Worm (Caenorhabditis elegans) whole organism, L1 larva: Measurements from ENCODE around the gene jud-4.
A peak's percentile ranks its signal among the peaks of the same experiment; 100 is the strongest.

Experiments used
- C04F5.9 ChIP-seq: sonication (generic microtip); optimal IDR thresholded peaks from 2 replicates; lab custom pipeline; 2016; ENCODE audit warnings: missing genetic modification characterization, missing compliant biosample characterization
- C16A3.4 ChIP-seq: fragments of 150-350 bp; optimal IDR thresholded peaks from 2 replicates; lab custom pipeline; 2014; ENCODE audit warnings: missing biosample characterization, missing genetic modification characterization
- C34B4.2 ChIP-seq: sonication (generic microtip); optimal IDR thresholded peaks from 2 replicates; lab custom pipeline; 2017; ENCODE audit warnings: mild to moderate bottlenecking, missing genetic modification characterization, missing compliant biosample characterization
- F16B12.6 ChIP-seq: fragments of 150-350 bp; optimal IDR thresholded peaks from 2 replicates; lab custom pipeline; 2014; ENCODE audit warnings: missing biosample characterization, missing genetic modification characterization
- Y116A8C.19 ChIP-seq: sonication (generic microtip); optimal IDR thresholded peaks from 2 replicates; lab custom pipeline; 2016; ENCODE audit warnings: missing compliant biosample characterization, missing genetic modification characterization, borderline replicate concordance
- blmp-1 ChIP-seq: fragments of 150-350 bp; optimal IDR thresholded peaks from 2 replicates; lab custom pipeline; 2014; ENCODE audit warnings: missing biosample characterization, missing genetic modification characterization
- ceh-82 ChIP-seq, 3 experiments: fragments of 150-350 bp in 1 of 3; sonication (generic microtip) in 2 of 3; optimal IDR thresholded peaks; 2 replicates each; lab custom pipeline; 2014 to 2017; ENCODE audit warnings: missing biosample characterization in 3 of 3, missing genetic modification characterization in 3 of 3
- ces-1 ChIP-seq: fragments of 150-350 bp; optimal IDR thresholded peaks from 2 replicates; lab custom pipeline; 2014; ENCODE audit warnings: missing biosample characterization, missing genetic modification reagents, missing genetic modification characterization
- dpl-1 ChIP-seq, 3 experiments: fragments of 150-350 bp in 2 of 3; sonication (generic microtip) in 1 of 3; optimal IDR thresholded peaks; 2 replicates each; lab custom pipeline; 2014 to 2017; ENCODE audit warnings: missing biosample characterization in 3 of 3, missing genetic modification characterization in 3 of 3, missing genetic modification reagents in 3 of 3
- dsc-1 ChIP-seq: sonication (generic microtip); optimal IDR thresholded peaks from 2 replicates; lab custom pipeline; 2016; ENCODE audit warnings: mild to moderate bottlenecking, missing genetic modification characterization, missing compliant biosample characterization
- efl-3 ChIP-seq: fragments of 200-800 bp; sonication (Bioruptor generic); optimal IDR thresholded peaks from 2 replicates; lab custom pipeline; 2018; ENCODE audit warnings: mild to moderate bottlenecking, missing genetic modification characterization, missing compliant biosample characterization
- egl-27 ChIP-seq, 2 experiments: fragments of 150-350 bp in 1 of 2; sonication (generic microtip); optimal IDR thresholded peaks; 3 replicates each; lab custom pipeline; 2017 to 2018; ENCODE audit warnings: missing biosample characterization in 2 of 2, missing genetic modification characterization in 2 of 2, missing genetic modification reagents in 2 of 2
- elt-2 ChIP-seq: sonication (generic microtip); optimal IDR thresholded peaks from 2 replicates; lab custom pipeline; 2016; ENCODE audit warnings: missing genetic modification characterization, mild to moderate bottlenecking, inconsistent platforms, missing compliant biosample characterization, missing genetic modification reagents
- elt-3 ChIP-seq, 6 experiments: fragments of 150-350 bp in 1 of 6; sonication (generic microtip); optimal IDR thresholded peaks; 2 replicates each; lab custom pipeline; 2017 to 2018; ENCODE audit warnings: missing biosample characterization in 6 of 6, missing genetic modification characterization in 6 of 6, inconsistent platforms in 1 of 6
- ets-5 ChIP-seq: fragments of 200-800 bp; sonication (Bioruptor generic); IDR thresholded peaks from 2 replicates; pipeline ENCODE4 v1.3.6; 2022; ENCODE audit warnings: missing genetic modification characterization, missing compliant biosample characterization
- fkh-10 ChIP-seq: sonication (generic microtip); optimal IDR thresholded peaks from 2 replicates; lab custom pipeline; 2017; ENCODE audit warnings: missing biosample characterization, missing genetic modification reagents, missing genetic modification characterization
- fkh-4 ChIP-seq: sonication (generic microtip); optimal IDR thresholded peaks from 2 replicates; lab custom pipeline; 2016; ENCODE audit warnings: missing compliant biosample characterization, missing genetic modification characterization, borderline replicate concordance
- fkh-8 ChIP-seq: sonication (generic microtip); optimal IDR thresholded peaks from 2 replicates; lab custom pipeline; 2016; ENCODE audit warnings: mild to moderate bottlenecking, missing genetic modification characterization, missing compliant biosample characterization
- fos-1 ChIP-seq: fragments of 150-350 bp; optimal IDR thresholded peaks from 2 replicates; lab custom pipeline; 2014; ENCODE audit warnings: missing biosample characterization, missing genetic modification characterization
- hlh-4 ChIP-seq: sonication (generic microtip); optimal IDR thresholded peaks from 2 replicates; lab custom pipeline; 2016; ENCODE audit warnings: mild to moderate bottlenecking, missing genetic modification characterization, missing compliant biosample characterization
- hpl-2 ChIP-seq: fragments of 150-350 bp; optimal IDR thresholded peaks from 2 replicates; lab custom pipeline; 2014; ENCODE audit warnings: missing biosample characterization, missing genetic modification reagents, missing genetic modification characterization
- irx-1 ChIP-seq: sonication (generic microtip); optimal IDR thresholded peaks from 2 replicates; lab custom pipeline; 2016; ENCODE audit warnings: missing genetic modification characterization, missing compliant biosample characterization
- isw-1 ChIP-seq: fragments of 200-800 bp; sonication (Bioruptor generic); IDR thresholded peaks from 2 replicates; pipeline ENCODE4 v1.3.6; 2022; ENCODE audit warnings: missing genetic modification characterization, missing compliant biosample characterization
- lin-13 ChIP-seq: fragments of 150-350 bp; optimal IDR thresholded peaks from 2 replicates; lab custom pipeline; 2014; ENCODE audit warnings: missing biosample characterization, missing genetic modification reagents, missing genetic modification characterization
- lin-15B ChIP-seq: fragments of 150-350 bp; sonication (generic microtip); optimal IDR thresholded peaks from 3 replicates; lab custom pipeline; 2014; ENCODE audit warnings: missing biosample characterization, missing genetic modification characterization
- lin-35 ChIP-seq, 2 experiments: fragments of 150-350 bp; optimal IDR thresholded peaks; 2 replicates each; lab custom pipeline; 2014; ENCODE audit warnings: missing biosample characterization in 2 of 2, missing genetic modification characterization in 2 of 2, missing genetic modification reagents in 2 of 2
- lin-39 ChIP-seq: fragments of 150-350 bp; optimal IDR thresholded peaks from 2 replicates; lab custom pipeline; 2014; ENCODE audit warnings: missing biosample characterization, missing genetic modification reagents, missing genetic modification characterization
- lir-3 ChIP-seq: sonication (generic microtip); optimal IDR thresholded peaks from 2 replicates; lab custom pipeline; 2016; ENCODE audit warnings: mild to moderate bottlenecking, missing genetic modification characterization, moderate library complexity, missing compliant biosample characterization; ENCODE audit not compliant: poor library complexity
- lsy-2 ChIP-seq, 2 experiments: fragments of 150-350 bp; optimal IDR thresholded peaks; 2 replicates each; lab custom pipeline; 2014; ENCODE audit warnings: missing biosample characterization in 2 of 2, missing genetic modification characterization in 2 of 2
- mef-2 ChIP-seq: fragments of 150-350 bp; optimal IDR thresholded peaks from 2 replicates; lab custom pipeline; 2014; ENCODE audit warnings: missing biosample characterization, missing genetic modification characterization
- mep-1 ChIP-seq: fragments of 150-350 bp; optimal IDR thresholded peaks from 2 replicates; lab custom pipeline; 2014; ENCODE audit warnings: missing biosample characterization, missing genetic modification characterization
- nhr-11 ChIP-seq: fragments of 150-350 bp; optimal IDR thresholded peaks from 2 replicates; lab custom pipeline; 2014; ENCODE audit warnings: missing biosample characterization, missing genetic modification characterization
- nhr-20 ChIP-seq: sonication (generic microtip); optimal IDR thresholded peaks from 2 replicates; lab custom pipeline; 2016; ENCODE audit warnings: mild to moderate bottlenecking, missing genetic modification characterization, missing compliant biosample characterization
- nhr-237 ChIP-seq: fragments of 150-350 bp; optimal IDR thresholded peaks from 2 replicates; lab custom pipeline; 2014; ENCODE audit warnings: missing biosample characterization, missing genetic modification characterization
- nhr-28 ChIP-seq: fragments of 150-350 bp; optimal IDR thresholded peaks from 2 replicates; lab custom pipeline; 2014; ENCODE audit warnings: missing biosample characterization, missing genetic modification characterization
- nhr-71 ChIP-seq: sonication (generic microtip); optimal IDR thresholded peaks from 2 replicates; lab custom pipeline; 2016; ENCODE audit warnings: mild to moderate bottlenecking, missing genetic modification characterization, moderate library complexity, missing compliant biosample characterization
- nhr-76 ChIP-seq: sonication (generic microtip); optimal IDR thresholded peaks from 2 replicates; lab custom pipeline; 2017; ENCODE audit warnings: missing biosample characterization, missing genetic modification characterization
- pag-3 ChIP-seq: sonication (generic microtip); optimal IDR thresholded peaks from 2 replicates; lab custom pipeline; 2017; ENCODE audit warnings: missing genetic modification characterization, mild to moderate bottlenecking, missing compliant biosample characterization, antibody characterized with exemption, borderline replicate concordance; ENCODE audit not compliant: insufficient read depth
- pqm-1 ChIP-seq: sonication (generic microtip); optimal IDR thresholded peaks from 3 replicates; lab custom pipeline; 2017; ENCODE audit warnings: missing biosample characterization, missing genetic modification characterization
- rnt-1 ChIP-seq: sonication (generic microtip); optimal IDR thresholded peaks from 2 replicates; lab custom pipeline; 2016; ENCODE audit warnings: mild to moderate bottlenecking, missing genetic modification characterization, moderate library complexity, missing compliant biosample characterization
- skn-1 ChIP-seq: fragments of 150-350 bp; optimal IDR thresholded peaks from 2 replicates; lab custom pipeline; 2014; ENCODE audit warnings: missing biosample characterization, missing genetic modification characterization
- tbx-2 ChIP-seq: sonication (generic microtip); optimal IDR thresholded peaks from 2 replicates; lab custom pipeline; 2016; ENCODE audit warnings: missing genetic modification characterization, missing compliant biosample characterization
- unc-130 ChIP-seq: fragments of 150-350 bp; optimal IDR thresholded peaks from 2 replicates; lab custom pipeline; 2017; ENCODE audit warnings: missing biosample characterization, missing genetic modification characterization, inconsistent platforms
- unc-30 ChIP-seq: sonication (generic microtip); optimal IDR thresholded peaks from 2 replicates; lab custom pipeline; 2017; ENCODE audit warnings: missing biosample characterization, missing genetic modification characterization
- unc-86 ChIP-seq: sonication (generic microtip); optimal IDR thresholded peaks from 2 replicates; lab custom pipeline; 2016; ENCODE audit warnings: missing genetic modification characterization, missing compliant biosample characterization
- unc-98 ChIP-seq: fragments of 200-800 bp; sonication (Bioruptor generic); IDR thresholded peaks from 2 replicates; pipeline ENCODE4 v1.3.6; 2022; ENCODE audit warnings: missing genetic modification characterization, missing compliant biosample characterization
- vab-15 ChIP-seq: sonication (generic microtip); optimal IDR thresholded peaks from 2 replicates; lab custom pipeline; 2017; ENCODE audit warnings: missing genotype, mild to moderate bottlenecking, missing genetic modification characterization, missing compliant biosample characterization
- zag-1 ChIP-seq: fragments of 150-350 bp; optimal IDR thresholded peaks from 2 replicates; lab custom pipeline; 2014; ENCODE audit warnings: missing biosample characterization, missing genetic modification characterization
- zip-4 ChIP-seq: fragments of 200-800 bp; sonication (Bioruptor generic); optimal IDR thresholded peaks from 2 replicates; lab custom pipeline; 2018; ENCODE audit warnings: mild to moderate bottlenecking, missing genetic modification characterization, moderate library complexity, missing compliant biosample characterization
- ztf-4 ChIP-seq: fragments of 150-350 bp; optimal IDR thresholded peaks from 2 replicates; lab custom pipeline; 2014; ENCODE audit warnings: missing biosample characterization, missing genetic modification characterization

The jud-4 gene

ce11 chrX:15274079-15274478, 9.8 kb upstream of the jud-4 start (continued):
- TF ChIP-seq C34B4.2 (no peak), ets-5 (GFP tag; lab: Robert Waterston, UW) (no peak), unc-98 (GFP tag; lab: Robert Waterston, UW) (no peak), pqm-1 (tag; lab: Kevin White, UChicago) (no peak), mef-2 (no peak), F16B12.6 (tag; lab: Kevin White, UChicago) (no peak), ces-1 (GFP tag; lab: Kevin White, UChicago) (no peak), nhr-28 (tag; lab: Kevin White, UChicago) (no peak), ztf-4 (peak; percentile 64), C16A3.4 (tag; lab: Kevin White, UChicago) (peak; percentile 3), unc-86 (tag; lab: Kevin White, UChicago) (no peak), nhr-71 (peak; percentile 35), unc-130 (tag; lab: Kevin White, UChicago) (no peak), C04F5.9 (tag; lab: Kevin White, UChicago) (no peak), fkh-4 (tag; lab: Kevin White, UChicago) (no peak), pag-3 (no peak), lin-15B (tag; lab: Kevin White, UChicago) (no peak), elt-3 (tag; optimal IDR thresholded peaks at IDR 0.05; lab: Kevin White, UChicago) (peak in 2 of 6 experiments; percentile 25 to 47), vab-15 (tag; lab: Kevin White, UChicago) (no peak), fkh-10 (no peak), nhr-11 (tag; lab: Kevin White, UChicago) (no peak), lsy-2 (tag; optimal IDR thresholded peaks at IDR 0.05; lab: Kevin White, UChicago) (peak in 1 of 2 experiments; percentile 9), efl-3 (GFP tag; lab: Kevin White, UChicago) (no peak), lin-13 (no peak), fkh-8 (tag; lab: Kevin White, UChicago) (no peak), Y116A8C.19 (tag; lab: Kevin White, UChicago) (no peak), dsc-1 (no peak), rnt-1 (tag; lab: Kevin White, UChicago) (peak; percentile 2), mep-1 (tag; lab: Kevin White, UChicago) (no peak), zag-1 (tag; lab: Kevin White, UChicago) (no peak), lin-39 (tag; lab: Kevin White, UChicago) (no peak), nhr-20 (tag; lab: Kevin White, UChicago) (peak; percentile 53), nhr-237 (tag; lab: Kevin White, UChicago) (peak; percentile 39), nhr-76 (tag; lab: Kevin White, UChicago) (no peak), isw-1 (GFP tag; lab: Robert Waterston, UW) (no peak)

DNA sequence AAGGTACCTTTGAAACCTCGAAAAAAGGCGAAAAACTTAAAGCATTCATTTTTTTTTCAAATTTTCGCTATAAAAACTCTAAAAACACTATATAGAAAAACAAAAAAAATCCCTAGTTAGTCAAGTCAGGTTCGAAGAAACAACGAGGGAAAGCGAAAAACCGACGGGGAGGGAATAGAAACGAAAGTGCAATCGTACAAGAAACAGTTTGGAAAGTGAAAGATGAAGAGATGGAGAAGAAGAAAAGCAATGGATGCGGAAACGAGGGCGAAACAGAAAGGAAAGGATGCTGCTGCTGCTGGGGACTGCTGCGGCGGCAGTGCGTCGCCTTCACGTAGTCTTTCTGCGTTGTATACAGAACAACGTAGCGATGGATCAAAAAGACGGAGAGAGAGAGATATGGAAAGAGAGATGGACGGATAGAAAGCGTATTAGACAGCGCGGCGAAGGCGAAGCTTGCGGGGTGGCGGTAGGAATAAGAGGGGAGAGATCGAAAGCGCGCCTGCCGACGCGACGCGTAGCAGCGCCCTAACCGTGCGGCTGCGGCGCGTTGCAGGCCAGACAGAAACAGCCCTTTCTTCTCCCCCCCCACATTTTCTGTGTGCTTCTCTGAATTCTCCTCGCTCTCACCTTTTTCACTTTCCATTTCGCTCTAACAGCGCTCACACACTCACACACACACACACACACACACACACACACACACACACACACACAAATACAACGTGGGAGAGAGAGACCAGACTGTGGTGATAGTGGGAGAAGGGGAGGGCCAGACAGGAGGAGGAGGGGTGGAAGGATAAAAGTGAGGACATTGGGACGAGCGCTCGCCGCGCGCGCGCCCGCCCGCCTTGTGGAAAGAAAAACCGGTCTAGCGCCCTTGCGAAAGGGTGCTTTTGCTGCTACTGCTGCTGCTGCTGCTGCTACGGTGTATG, 8.8 kb upstream of the jud-4 start:
- TF ChIP-seq skn-1 (tag; lab: Kevin White, UChicago) (peak; percentile 56), dpl-1 (GFP tag; optimal IDR thresholded peaks at IDR 0.05; lab: Kevin White, UChicago) (peak in 2 of 3 experiments; percentile 10 to 17), dsc-1 (peak; percentile 49), lir-3 (tag; lab: Kevin White, UChicago) (peak; percentile 61), tbx-2 (tag; lab: Kevin White, UChicago) (peak; percentile 75), lsy-2 (tag; optimal IDR thresholded peaks at IDR 0.05; lab: Kevin White, UChicago) (peak; percentile 65 to 76), hlh-4 (no peak), elt-2 (tag; lab: Kevin White, UChicago) (peak; percentile 74), blmp-1 (peak; percentile 99), unc-30 (tag; lab: Kevin White, UChicago) (no peak), irx-1 (tag; lab: Kevin White, UChicago) (peak; percentile 61), nhr-20 (tag; lab: Kevin White, UChicago) (peak; percentile 89), egl-27 (tag; optimal IDR thresholded peaks at IDR 0.05; lab: Kevin White, UChicago) (peak; percentile 43 to 81), fos-1 (tag; lab: Kevin White, UChicago) (peak; percentile 44), C16A3.4 (tag; lab: Kevin White, UChicago) (peak; percentile 58), lin-15B (tag; lab: Kevin White, UChicago) (no peak), fkh-10 (peak; percentile 59), hpl-2 (GFP tag; lab: Kevin White, UChicago) (no peak), mep-1 (tag; lab: Kevin White, UChicago) (peak; percentile 64), lin-35 (GFP tag; optimal IDR thresholded peaks at IDR 0.05; lab: Kevin White, UChicago) (peak; percentile 45 to 70), zip-4 (GFP tag; lab: Kevin White, UChicago) (peak; percentile 52), ceh-82 (tag; optimal IDR thresholded peaks at IDR 0.05; lab: Kevin White, UChicago) (peak; percentile 8 to 79 (median 59))
